Fruit fly (Drosophila melanogaster) whole organism, embryonic: Measurements from ENCODE around the gene CG10348.
A peak's percentile ranks its signal among the peaks of the same experiment; 100 is the strongest.

Experiments used
- Atf-2 ChIP-seq: fragments of 200-800 bp; sonication (Bioruptor generic); optimal IDR thresholded peaks from 2 replicates; lab custom pipeline; 2016; ENCODE audit warnings: missing biosample characterization, missing genetic modification characterization
- B-H2 ChIP-seq: fragments of 200-800 bp; sonication (Bioruptor generic); optimal IDR thresholded peaks from 2 replicates; lab custom pipeline; 2018; ENCODE audit warnings: missing biosample characterization, mild to moderate bottlenecking, missing genetic modification characterization
- CG1024 ChIP-seq: fragments of 200-800 bp; sonication (Bioruptor generic); IDR thresholded peaks from 2 replicates; pipeline ENCODE4 v1.3.6; 2022; ENCODE audit warnings: missing biosample characterization, missing genetic modification characterization
- CG10431 ChIP-seq: fragments of 200-800 bp; sonication (Bioruptor generic); optimal IDR thresholded peaks from 3 replicates; lab custom pipeline; 2018; ENCODE audit warnings: missing biosample characterization, mild to moderate bottlenecking, missing genetic modification characterization
- CG12659 ChIP-seq: fragments of 200-800 bp; sonication (Bioruptor generic); optimal IDR thresholded peaks from 3 replicates; lab custom pipeline; 2017; ENCODE audit warnings: mild to moderate bottlenecking, missing biosample characterization, missing genetic modification reagents, missing genetic modification characterization
- CG13123 ChIP-seq: fragments of 200-800 bp; sonication (Bioruptor generic); optimal IDR thresholded peaks from 2 replicates; lab custom pipeline; 2016; ENCODE audit warnings: missing biosample characterization, missing genetic modification characterization
- CG13424 ChIP-seq: fragments of 200-800 bp; sonication (Bioruptor generic); optimal IDR thresholded peaks from 2 replicates; lab custom pipeline; 2019; ENCODE audit warnings: missing biosample characterization, mild to moderate bottlenecking, missing genetic modification characterization, moderate library complexity
- CG13894 ChIP-seq: fragments of 200-800 bp; sonication (Bioruptor generic); optimal IDR thresholded peaks from 3 replicates; lab custom pipeline; 2018; ENCODE audit warnings: missing biosample characterization, mild to moderate bottlenecking, missing genetic modification characterization, moderate library complexity
- CG14667 ChIP-seq: fragments of 200-800 bp; sonication (Bioruptor generic); IDR thresholded peaks from 2 replicates; pipeline ENCODE4 v1.3.6; 2022; ENCODE audit warnings: missing biosample characterization, missing genetic modification characterization
- CG15514 ChIP-seq: fragments of 200-800 bp; sonication (Bioruptor generic); optimal IDR thresholded peaks from 3 replicates; lab custom pipeline; 2017; ENCODE audit warnings: missing biosample characterization, missing genetic modification characterization, mild to moderate bottlenecking, moderate library complexity, missing genetic modification reagents
- CG16813 ChIP-seq: fragments of 200-800 bp; sonication (Bioruptor generic); IDR thresholded peaks from 3 replicates; pipeline ENCODE4 v1.3.6; 2022; ENCODE audit warnings: missing biosample characterization, missing genetic modification characterization; ENCODE audit not compliant: partially characterized antibody
- CG17361 ChIP-seq: fragments of 200-800 bp; sonication (Bioruptor generic); IDR thresholded peaks from 3 replicates; pipeline ENCODE4 v1.3.6; 2022; ENCODE audit warnings: missing biosample characterization, missing genetic modification characterization
- CG2712 ChIP-seq: fragments of 200-800 bp; optimal IDR thresholded peaks from 3 replicates; lab custom pipeline; 2019; ENCODE audit warnings: missing biosample characterization, mild to moderate bottlenecking, missing genetic modification characterization, moderate library complexity
- CG31441 ChIP-seq: fragments of 200-800 bp; sonication (Bioruptor generic); IDR thresholded peaks from 2 replicates; pipeline ENCODE4 v1.3.6; 2022; ENCODE audit warnings: missing biosample characterization, missing genetic modification characterization
- CG33557 ChIP-seq: fragments of 200-800 bp; sonication (Bioruptor generic); optimal IDR thresholded peaks from 2 replicates; lab custom pipeline; 2019; ENCODE audit warnings: missing biosample characterization, mild to moderate bottlenecking, missing genetic modification characterization, moderate library complexity
- CG4730 ChIP-seq: fragments of 200-800 bp; sonication (Bioruptor generic); IDR thresholded peaks from 2 replicates; pipeline ENCODE4 v1.3.6; 2022; ENCODE audit warnings: missing biosample characterization, missing genetic modification characterization
- CG6272 ChIP-seq: fragments of 200-800 bp; sonication (Bioruptor generic); IDR thresholded peaks from 2 replicates; pipeline ENCODE4 v1.3.6; 2022; ENCODE audit warnings: missing biosample characterization, missing genetic modification characterization
- CG6765 ChIP-seq: fragments of 200-800 bp; sonication (Bioruptor generic); optimal IDR thresholded peaks from 3 replicates; lab custom pipeline; 2017; ENCODE audit warnings: missing biosample characterization, mild to moderate bottlenecking, missing genetic modification characterization
- CG7745 ChIP-seq: fragments of 200-800 bp; sonication (Bioruptor generic); optimal IDR thresholded peaks from 2 replicates; lab custom pipeline; 2018; ENCODE audit warnings: missing biosample characterization, mild to moderate bottlenecking, missing genetic modification characterization, moderate library complexity
- CG9215 ChIP-seq: fragments of 200-800 bp; sonication (Bioruptor generic); IDR thresholded peaks from 2 replicates; pipeline ENCODE4 v1.3.6; 2022; ENCODE audit warnings: missing biosample characterization, missing genetic modification characterization
- CoRest ChIP-seq: fragments of 200-800 bp; sonication (Bioruptor generic); optimal IDR thresholded peaks from 3 replicates; lab custom pipeline; 2018; ENCODE audit warnings: missing biosample characterization, mild to moderate bottlenecking, missing genetic modification characterization, moderate library complexity
- CrebB ChIP-seq: fragments of 200-800 bp; sonication (Bioruptor generic); optimal IDR thresholded peaks from 3 replicates; lab custom pipeline; 2018; ENCODE audit warnings: missing biosample characterization, mild to moderate bottlenecking, missing genetic modification characterization
- D19B ChIP-seq: fragments of 200-800 bp; sonication (Bioruptor generic); optimal IDR thresholded peaks from 2 replicates; lab custom pipeline; 2017; ENCODE audit warnings: missing biosample characterization, mild to moderate bottlenecking, missing genetic modification characterization
- Dip2 ChIP-seq: fragments of 200-800 bp; sonication (Bioruptor generic); IDR thresholded peaks from 2 replicates; pipeline ENCODE4 v1.3.6; 2022; ENCODE audit warnings: missing biosample characterization, missing genetic modification characterization
- HLHmδ ChIP-seq: fragments of 200-800 bp; sonication (Bioruptor generic); optimal IDR thresholded peaks from 2 replicates; lab custom pipeline; 2018; ENCODE audit warnings: missing biosample characterization, mild to moderate bottlenecking, missing genetic modification characterization, moderate library complexity
- HmgZ ChIP-seq: fragments of 200-800 bp; sonication (Bioruptor generic); optimal IDR thresholded peaks from 2 replicates; lab custom pipeline; 2018; ENCODE audit warnings: missing biosample characterization, mild to moderate bottlenecking, missing genetic modification characterization
- Jarid2 ChIP-seq: fragments of 200-800 bp; sonication (Bioruptor generic); optimal IDR thresholded peaks from 3 replicates; lab custom pipeline; 2017; ENCODE audit warnings: mild to moderate bottlenecking, missing biosample characterization, missing genetic modification reagents, missing genetic modification characterization
- MTF-1 ChIP-seq: fragments of 200-800 bp; sonication (Bioruptor generic); optimal IDR thresholded peaks from 2 replicates; lab custom pipeline; 2018; ENCODE audit warnings: missing biosample characterization, mild to moderate bottlenecking, missing genetic modification characterization, borderline replicate concordance
- Med ChIP-seq: fragments of 200-800 bp; sonication (Bioruptor generic); peaks from one replicate; lab custom pipeline; 2016; ENCODE audit warnings: missing biosample characterization, missing genetic modification characterization, mild to moderate bottlenecking, inconsistent platforms, moderate library complexity
- NfI ChIP-seq: fragments of 200-800 bp; sonication (Bioruptor generic); optimal IDR thresholded peaks from 3 replicates; lab custom pipeline; 2018; ENCODE audit warnings: missing biosample characterization, mild to moderate bottlenecking, missing genetic modification characterization, moderate library complexity
- Rfx ChIP-seq: fragments of 200-800 bp; sonication (Bioruptor generic); IDR thresholded peaks from 2 replicates; pipeline ENCODE4 v1.3.6; 2022; ENCODE audit warnings: missing biosample characterization, missing genetic modification characterization
- Sox102F ChIP-seq: fragments of 200-800 bp; sonication (Bioruptor generic); optimal IDR thresholded peaks from 2 replicates; lab custom pipeline; 2018; ENCODE audit warnings: missing biosample characterization, mild to moderate bottlenecking, missing genetic modification characterization, moderate library complexity
- Sry-β ChIP-seq: fragments of 200-800 bp; sonication (Bioruptor generic); optimal IDR thresholded peaks from 2 replicates; lab custom pipeline; 2018; ENCODE audit warnings: missing biosample characterization, mild to moderate bottlenecking, missing genetic modification characterization, moderate library complexity
- ac ChIP-seq: fragments of 200-800 bp; sonication (Bioruptor generic); optimal IDR thresholded peaks from 3 replicates; lab custom pipeline; 2017; ENCODE audit warnings: missing biosample characterization, mild to moderate bottlenecking, missing genetic modification characterization
- amos ChIP-seq: fragments of 200-800 bp; sonication (Bioruptor generic); IDR thresholded peaks from 2 replicates; pipeline ENCODE4 v1.3.6; 2022; ENCODE audit warnings: missing biosample characterization, missing genetic modification characterization; ENCODE audit not compliant: partially characterized antibody
- ato ChIP-seq: fragments of 200-800 bp; sonication (Bioruptor generic); IDR thresholded peaks from 2 replicates; pipeline ENCODE4 v1.3.6; 2022; ENCODE audit warnings: missing biosample characterization, missing genetic modification characterization; ENCODE audit not compliant: partially characterized antibody
- cas ChIP-seq: fragments of 200-800 bp; sonication (Bioruptor generic); IDR thresholded peaks from 2 replicates; pipeline ENCODE4 v1.3.6; 2022; ENCODE audit warnings: missing biosample characterization, missing genetic modification characterization
- eyg ChIP-seq: fragments of 200-800 bp; sonication (Bioruptor generic); optimal IDR thresholded peaks from 3 replicates; lab custom pipeline; 2016; ENCODE audit warnings: missing biosample characterization, missing genetic modification characterization
- fd3F ChIP-seq: fragments of 200-800 bp; sonication (Bioruptor generic); optimal IDR thresholded peaks from 2 replicates; lab custom pipeline; 2018; ENCODE audit warnings: missing biosample characterization, mild to moderate bottlenecking, missing genetic modification characterization, moderate library complexity
- ken ChIP-seq: fragments of 200-800 bp; sonication (Bioruptor generic); IDR thresholded peaks from 3 replicates; pipeline ENCODE4 v1.3.6; 2022; ENCODE audit warnings: missing biosample characterization, missing genetic modification characterization
- knrl ChIP-seq: fragments of 200-800 bp; sonication (Bioruptor generic); IDR thresholded peaks from 3 replicates; pipeline ENCODE4 v1.3.6; 2022; ENCODE audit warnings: missing biosample characterization, missing genetic modification characterization; ENCODE audit not compliant: partially characterized antibody
- maf-S ChIP-seq: fragments of 200-800 bp; sonication (Bioruptor generic); optimal IDR thresholded peaks from 2 replicates; lab custom pipeline; 2016; ENCODE audit warnings: missing biosample characterization, missing genetic modification characterization
- oc ChIP-seq: fragments of 200-800 bp; sonication (Bioruptor generic); optimal IDR thresholded peaks from 2 replicates; lab custom pipeline; 2018; ENCODE audit warnings: missing biosample characterization, mild to moderate bottlenecking, missing genetic modification characterization, moderate library complexity
- p53 ChIP-seq: fragments of 200-800 bp; sonication (Bioruptor generic); optimal IDR thresholded peaks from 2 replicates; lab custom pipeline; 2016; ENCODE audit warnings: missing biosample characterization, missing genetic modification characterization
- pfk ChIP-seq: fragments of 200-800 bp; sonication (Bioruptor generic); optimal IDR thresholded peaks from 2 replicates; lab custom pipeline; 2018; ENCODE audit warnings: missing biosample characterization, mild to moderate bottlenecking, missing genetic modification characterization, moderate library complexity
- pnt ChIP-seq: fragments of 200-800 bp; sonication (Bioruptor generic); optimal IDR thresholded peaks from 3 replicates; lab custom pipeline; 2016; ENCODE audit warnings: missing biosample characterization, missing genetic modification characterization
- psq ChIP-seq: fragments of 200-800 bp; sonication (Bioruptor generic); optimal IDR thresholded peaks from 2 replicates; lab custom pipeline; 2017; ENCODE audit warnings: missing biosample characterization, missing genetic modification characterization
- slou ChIP-seq: fragments of 200-800 bp; sonication (Bioruptor generic); optimal IDR thresholded peaks from 3 replicates; lab custom pipeline; 2016; ENCODE audit warnings: missing biosample characterization, missing genetic modification characterization
- vnd ChIP-seq: fragments of 200-800 bp; sonication (Bioruptor generic); IDR thresholded peaks from 3 replicates; pipeline ENCODE4 v1.3.6; 2022; ENCODE audit warnings: missing biosample characterization, missing genetic modification characterization; ENCODE audit not compliant: partially characterized antibody
- wor ChIP-seq: fragments of 200-800 bp; sonication (Bioruptor generic); IDR thresholded peaks from 2 replicates; pipeline ENCODE4 v1.3.6; 2022; ENCODE audit warnings: missing biosample characterization, missing genetic modification characterization

The CG10348 gene

DNA sequence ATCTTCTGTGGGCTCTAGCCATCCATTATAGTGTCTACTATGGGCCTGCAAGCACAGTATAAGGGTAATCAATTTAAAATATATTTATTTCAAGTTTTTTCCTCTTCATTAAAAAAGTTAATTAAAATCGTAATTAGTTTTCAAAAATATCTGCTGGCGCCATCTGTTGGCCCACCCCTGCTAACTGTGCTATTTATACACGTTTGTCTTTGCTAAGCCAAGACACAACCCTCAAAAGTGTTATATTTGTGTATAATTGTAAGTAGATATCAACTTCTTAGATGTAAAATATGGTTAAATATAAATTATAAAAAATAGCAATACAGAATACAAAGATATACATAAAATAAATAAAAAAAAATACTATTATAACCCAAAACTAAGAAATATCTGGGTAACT is 44.2 kb upstream of the CG10348 start (continued):
- peak; percentile 32 for TF ChIP-seq CoRest
- TF ChIP-seq CG12659 (GFP tag; lab: Kevin White, UChicago): no peak
- TF ChIP-seq Jarid2: peak; percentile 60
- peak; percentile 44; the same call in 1 of the 3 replicates for TF ChIP-seq CG16813 (GFP tag; lab: Robert Waterston, UW)
- TF ChIP-seq CG2712: peak; percentile 19
- TF ChIP-seq NfI (GFP tag; lab: Kevin White, UChicago): peak; percentile 7
- TF ChIP-seq HmgZ (tag; lab: Kevin White, UChicago): peak; percentile 33
- TF ChIP-seq, all 482 proteins: peak for 33

- TF ChIP-seq Atf-2 (GFP tag; lab: Kevin White, UChicago): no peak
- no peak for TF ChIP-seq CG15514 (GFP tag; lab: Kevin White, UChicago)
- no peak for TF ChIP-seq maf-S (GFP tag; lab: Kevin White, UChicago)
- TF ChIP-seq ato: no peak
- TF ChIP-seq CG13424 (tag; lab: Kevin White, UChicago): no peak
- no peak for TF ChIP-seq MTF-1 (GFP tag; lab: Kevin White, UChicago)
- no peak for TF ChIP-seq CG6765 (GFP tag; lab: Kevin White, UChicago)
- TF ChIP-seq ac (GFP tag; lab: Kevin White, UChicago): no peak
- no peak for TF ChIP-seq Dip2 (GFP tag; lab: Robert Waterston, UW)
- no peak for TF ChIP-seq knrl (GFP tag; lab: Robert Waterston, UW)
- no peak for TF ChIP-seq CG1024 (GFP tag; lab: Robert Waterston, UW)
- no peak for TF ChIP-seq HLHmδ (GFP tag; lab: Kevin White, UChicago)
- TF ChIP-seq CrebB (tag; lab: Kevin White, UChicago): no peak
- no peak for TF ChIP-seq fd3F
- TF ChIP-seq CG9215 (GFP tag; lab: Robert Waterston, UW): no peak
- no peak for TF ChIP-seq CG13123 (GFP tag; lab: Kevin White, UChicago)
- TF ChIP-seq CG14667: no peak
- no peak for TF ChIP-seq Sry-β (GFP tag; lab: Kevin White, UChicago)
- TF ChIP-seq p53 (GFP tag; lab: Kevin White, UChicago): no peak
- TF ChIP-seq CG4730 (GFP tag; lab: Robert Waterston, UW): no peak
- no peak for TF ChIP-seq cas (GFP tag; lab: Robert Waterston, UW)
- TF ChIP-seq oc (tag; lab: Kevin White, UChicago): peak; percentile 84
- TF ChIP-seq CG10431 (GFP tag; lab: Kevin White, UChicago): no peak
- no peak for TF ChIP-seq eyg (GFP tag; lab: Kevin White, UChicago)
- no peak for TF ChIP-seq CG7745 (tag; lab: Kevin White, UChicago)
- TF ChIP-seq CG6272: 0 out of 2 replicates have a peak, but pooled peaks have one; percentile 9
- TF ChIP-seq ken: no peak
- no peak for TF ChIP-seq slou (GFP tag; lab: Kevin White, UChicago)
- no peak for TF ChIP-seq CG31441 (GFP tag; lab: Robert Waterston, UW)
- TF ChIP-seq wor (GFP tag; lab: Robert Waterston, UW): no peak
- no peak for TF ChIP-seq B-H2
- no peak for TF ChIP-seq pnt
- no peak for TF ChIP-seq amos (GFP tag; lab: Robert Waterston, UW)
- TF ChIP-seq vnd (GFP tag; lab: Robert Waterston, UW): no peak
- no peak for TF ChIP-seq Rfx (GFP tag; lab: Robert Waterston, UW)
- no peak for TF ChIP-seq CG13894
- TF ChIP-seq Sox102F (GFP tag; lab: Kevin White, UChicago): no peak
- TF ChIP-seq psq (GFP tag; lab: Kevin White, UChicago): no peak
- peak; percentile 4 for TF ChIP-seq Med (GFP tag; lab: Kevin White, UChicago)
- no peak for TF ChIP-seq CG17361
- no peak for TF ChIP-seq pfk (GFP tag; lab: Kevin White, UChicago)
- TF ChIP-seq D19B: no peak
- no peak for TF ChIP-seq CG33557 (GFP tag; lab: Kevin White, UChicago)
These were observed 43.0 kb upstream of the CG10348 start for dm6 chr2L:18775274-18775673.
